Worm (Caenorhabditis elegans): Measurements from ENCODE around the gene tomm-7.

ce11 chrIII:7892333-7892732 lies 32.9 kb downstream of the tomm-7 start:
- TF ChIP-seq lir-3 (tag; optimal IDR thresholded peaks at IDR 0.05) (no peak), nhr-77 (tag; optimal IDR thresholded peaks at IDR 0.05) (no peak), fkh-10 (GFP tag; optimal IDR thresholded peaks at IDR 0.05) (no peak), ceh-28 (tag; optimal IDR thresholded peaks at IDR 0.05) (no peak), ama-1 (optimal IDR thresholded peaks at IDR 0.05) (no peak)

Measured in whole organism, L4 larva.